Fruit fly (Drosophila melanogaster) S2 (cell line): Measurements from ENCODE around the gene abd-A.

Experiments used
- CG8478 ChIP-seq: fragments of >200 bp; optimal IDR thresholded peaks from 2 replicates; lab custom pipeline; 2018
- CTCF ChIP-seq, 2 experiments: fragments of >200 bp; optimal IDR thresholded peaks; 2 replicates each; lab custom pipeline; 2018

- no peak for TF ChIP-seq CTCF (optimal IDR thresholded peaks at IDR 0.05; lab: Kevin White, UChicago)
- no peak for TF ChIP-seq CG8478 (lab: Kevin White, UChicago)
Observed at dm6 chr3R:16872980-16873765, 43.3 kb upstream of the abd-A start.
